Worm (Caenorhabditis elegans): Measurements from ENCODE around the gene srh-142.

ce11 chrV:16506650-16507049 is 45.9 kb upstream of the srh-142 start:
- TF ChIP-seq nhr-237 (tag; optimal IDR thresholded peaks at IDR 0.05) = no peak
- TF ChIP-seq lsy-2 (tag; optimal IDR thresholded peaks at IDR 0.05) = no peak
- no peak for TF ChIP-seq mab-5 (tag; optimal IDR thresholded peaks at IDR 0.05)
- no peak for TF ChIP-seq snpc-4 (tag; optimal IDR thresholded peaks at IDR 0.05)

Data from whole organism, mixed stage, embryonic.